Worm (Caenorhabditis elegans) whole organism, young adult: ENCODE data around the gene dsb-3.

Experiments
- T07F8.4 ChIP-seq: sonication (generic microtip); optimal IDR thresholded peaks from 2 replicates; lab custom pipeline; 2016; ENCODE audit warnings: mild to moderate bottlenecking, missing genetic modification characterization, moderate library complexity, missing compliant biosample characterization
- akir-1 ChIP-seq: fragments of 200-800 bp; sonication (Bioruptor generic); optimal IDR thresholded peaks from 2 replicates; lab custom pipeline; 2018; ENCODE audit warnings: mild to moderate bottlenecking, missing genetic modification characterization, moderate library complexity, missing compliant biosample characterization
- dpl-1 ChIP-seq: fragments of 150-350 bp; optimal IDR thresholded peaks from 2 replicates; lab custom pipeline; 2014; ENCODE audit warnings: missing biosample characterization, missing genetic modification reagents, missing genetic modification characterization
- egrh-3 ChIP-seq: fragments of 200-800 bp; sonication (Bioruptor generic); IDR thresholded peaks from 2 replicates; pipeline ENCODE4 v1.3.6; 2022; ENCODE audit warnings: missing genetic modification reagents, missing genetic modification characterization, missing compliant biosample characterization
- fkh-3 ChIP-seq: sonication (generic microtip); optimal IDR thresholded peaks from 2 replicates; lab custom pipeline; 2016; ENCODE audit warnings: mild to moderate bottlenecking, missing genetic modification characterization, missing compliant biosample characterization
- madf-3 ChIP-seq: fragments of 200-800 bp; sonication (Bioruptor generic); IDR thresholded peaks from 2 replicates; pipeline ENCODE4 v1.3.6; 2022; ENCODE audit warnings: missing genetic modification reagents, missing genetic modification characterization, missing compliant biosample characterization
- mxl-1 ChIP-seq: sonication (generic microtip); optimal IDR thresholded peaks from 2 replicates; lab custom pipeline; 2016; ENCODE audit warnings: missing genetic modification characterization, missing compliant biosample characterization
- nfya-2 ChIP-seq: fragments of 200-800 bp; sonication (Bioruptor generic); IDR thresholded peaks from 2 replicates; pipeline ENCODE4 v1.3.6; 2022; ENCODE audit warnings: missing genetic modification reagents, missing genetic modification characterization, missing compliant biosample characterization
- sptf-2 ChIP-seq: fragments of 200-800 bp; sonication (Bioruptor generic); optimal IDR thresholded peaks from 2 replicates; lab custom pipeline; 2018; ENCODE audit warnings: mild to moderate bottlenecking, missing genetic modification characterization, missing compliant biosample characterization
- unc-62 ChIP-seq: fragments of 150-350 bp; optimal IDR thresholded peaks from 2 replicates; lab custom pipeline; 2014; ENCODE audit warnings: missing biosample characterization, missing genetic modification reagents, missing genetic modification characterization
- ztf-3 ChIP-seq: fragments of 200-800 bp; sonication (Bioruptor generic); optimal IDR thresholded peaks from 2 replicates; lab custom pipeline; 2018; ENCODE audit warnings: mild to moderate bottlenecking, missing genetic modification characterization, missing compliant biosample characterization

DNA sequence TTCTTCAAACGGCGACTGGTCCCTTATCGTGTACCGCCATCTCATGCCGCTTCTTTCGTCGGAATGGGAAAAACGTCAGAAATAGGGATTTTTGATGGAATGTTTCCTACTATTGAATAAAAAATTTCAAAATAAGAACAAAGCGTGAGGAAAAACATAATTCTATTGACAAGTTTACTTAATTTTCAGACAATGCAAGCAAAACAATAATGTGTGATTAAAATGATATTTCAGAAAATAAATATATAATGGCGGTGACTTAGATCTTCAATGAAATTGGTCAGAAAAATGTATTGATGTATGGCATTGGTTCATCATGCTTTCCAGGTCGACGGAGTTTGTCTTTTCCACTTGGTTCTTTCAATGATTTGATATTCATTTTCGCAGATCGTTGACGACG, 35.3 kb upstream of the dsb-3 start, which contains the start of gene ntp-1:
- TF ChIP-seq madf-3 (no peak), fkh-3 (tag; lab: Kevin White, UChicago) (no peak), sptf-2 (GFP tag; lab: Kevin White, UChicago) (no peak), T07F8.4 (tag; lab: Kevin White, UChicago) (no peak), akir-1 (GFP tag; lab: Kevin White, UChicago) (no peak), egrh-3 (GFP tag; lab: Robert Waterston, UW) (no peak), ztf-3 (no peak), mxl-1 (no peak), dpl-1 (GFP tag; lab: Kevin White, UChicago) (no peak), unc-62 (GFP tag; lab: Kevin White, UChicago) (no peak), nfya-2 (GFP tag; lab: Robert Waterston, UW) (no peak)
